Fruit fly (Drosophila melanogaster) whole organism, embryonic: ENCODE results near the gene CG3434.

Experiments
- Aef1 ChIP-seq: fragments of 200-800 bp; sonication (Bioruptor generic); IDR thresholded peaks from 3 replicates; pipeline ENCODE4 v1.3.6; 2022; ENCODE audit warnings: missing biosample characterization, missing genetic modification characterization
- Atf6 ChIP-seq: fragments of 200-800 bp; sonication (Bioruptor generic); IDR thresholded peaks from 2 replicates; pipeline ENCODE4 v1.3.6; 2022; ENCODE audit warnings: missing biosample characterization, missing genetic modification characterization
- Bteb2 ChIP-seq: fragments of 200-800 bp; sonication (Bioruptor generic); optimal IDR thresholded peaks from 2 replicates; lab custom pipeline; 2016; ENCODE audit warnings: missing biosample characterization, missing genetic modification characterization
- CG10274 ChIP-seq: fragments of 200-800 bp; sonication (Bioruptor generic); optimal IDR thresholded peaks from 3 replicates; lab custom pipeline; 2017; ENCODE audit warnings: missing biosample characterization, mild to moderate bottlenecking, missing genetic modification characterization
- CG10321 ChIP-seq: fragments of 200-800 bp; sonication (Bioruptor generic); IDR thresholded peaks from 2 replicates; pipeline ENCODE4 v1.3.6; 2022; ENCODE audit warnings: missing biosample characterization, missing genetic modification characterization
- CG10366 ChIP-seq: fragments of 200-800 bp; sonication (Bioruptor generic); IDR thresholded peaks from 2 replicates; pipeline ENCODE4 v1.3.6; 2022; ENCODE audit warnings: missing biosample characterization, missing genetic modification characterization
- CG10462 ChIP-seq: fragments of 200-800 bp; sonication (Bioruptor generic); optimal IDR thresholded peaks from 2 replicates; lab custom pipeline; 2016; ENCODE audit warnings: missing biosample characterization, missing genetic modification characterization
- CG10959 ChIP-seq: fragments of 200-800 bp; sonication (Bioruptor generic); IDR thresholded peaks from 2 replicates; pipeline ENCODE4 v1.3.6; 2022; ENCODE audit warnings: missing biosample characterization, missing genetic modification characterization
- CG11093 ChIP-seq: fragments of 200-800 bp; sonication (Bioruptor generic); IDR thresholded peaks from 3 replicates; pipeline ENCODE4 v1.3.6; 2022; ENCODE audit warnings: missing biosample characterization, missing genetic modification characterization
- CG11504 ChIP-seq: fragments of 200-800 bp; sonication (Bioruptor generic); optimal IDR thresholded peaks from 3 replicates; lab custom pipeline; 2019; ENCODE audit warnings: missing biosample characterization, mild to moderate bottlenecking, missing genetic modification characterization, moderate library complexity
- CG11696 ChIP-seq: fragments of 200-800 bp; sonication (Bioruptor generic); IDR thresholded peaks from 2 replicates; pipeline ENCODE4 v1.3.6; 2022; ENCODE audit warnings: missing biosample characterization, missing genetic modification characterization
- CG12071 ChIP-seq: fragments of 200-800 bp; sonication (Bioruptor generic); optimal IDR thresholded peaks from 3 replicates; lab custom pipeline; 2018; ENCODE audit warnings: missing biosample characterization, mild to moderate bottlenecking, missing genetic modification characterization
- CG12104 ChIP-seq: fragments of 200-800 bp; sonication (Bioruptor generic); optimal IDR thresholded peaks from 3 replicates; lab custom pipeline; 2016; ENCODE audit warnings: missing biosample characterization, missing genetic modification characterization
- CG12942 ChIP-seq: fragments of 200-800 bp; sonication (Bioruptor generic); optimal IDR thresholded peaks from 3 replicates; lab custom pipeline; 2016; ENCODE audit warnings: missing biosample characterization, missing genetic modification characterization
- CG16815 ChIP-seq: fragments of 200-800 bp; sonication (Bioruptor generic); optimal IDR thresholded peaks from 3 replicates; lab custom pipeline; 2017; ENCODE audit warnings: missing biosample characterization, mild to moderate bottlenecking, missing genetic modification characterization
- CG17912 ChIP-seq: fragments of 200-800 bp; sonication (Bioruptor generic); optimal IDR thresholded peaks from 2 replicates; lab custom pipeline; 2018; ENCODE audit warnings: missing biosample characterization, mild to moderate bottlenecking, missing genetic modification characterization
- CG4707 ChIP-seq: fragments of 200-800 bp; sonication (Bioruptor generic); optimal IDR thresholded peaks from 2 replicates; lab custom pipeline; 2018; ENCODE audit warnings: missing biosample characterization, mild to moderate bottlenecking, missing genetic modification characterization, moderate library complexity
- CG8359 ChIP-seq: fragments of 200-800 bp; sonication (Bioruptor generic); optimal IDR thresholded peaks from 2 replicates; lab custom pipeline; 2017; ENCODE audit warnings: missing biosample characterization, mild to moderate bottlenecking, missing genetic modification characterization, borderline replicate concordance
- CG9215 ChIP-seq: fragments of 200-800 bp; sonication (Bioruptor generic); IDR thresholded peaks from 2 replicates; pipeline ENCODE4 v1.3.6; 2022; ENCODE audit warnings: missing biosample characterization, missing genetic modification characterization
- CG9817 ChIP-seq: fragments of 200-800 bp; sonication (Bioruptor generic); optimal IDR thresholded peaks from 2 replicates; lab custom pipeline; 2018; ENCODE audit warnings: missing biosample characterization, mild to moderate bottlenecking, missing genetic modification characterization, moderate library complexity
- CG9876 ChIP-seq: fragments of 200-800 bp; sonication (Bioruptor generic); optimal IDR thresholded peaks from 2 replicates; lab custom pipeline; 2016; ENCODE audit warnings: missing biosample characterization, missing genetic modification characterization
- Chrac-16 ChIP-seq: fragments of 200-800 bp; sonication (Bioruptor generic); optimal IDR thresholded peaks from 3 replicates; lab custom pipeline; 2016; ENCODE audit warnings: missing biosample characterization, missing genetic modification characterization
- Doc3 ChIP-seq: fragments of 200-800 bp; sonication (Bioruptor generic); IDR thresholded peaks from 3 replicates; pipeline ENCODE4 v1.3.6; 2022; ENCODE audit warnings: missing biosample characterization, missing genetic modification characterization; ENCODE audit not compliant: partially characterized antibody
- Eip74EF ChIP-seq, 2 experiments: fragments of 200-800 bp in 1 of 2; fragments of >200 bp in 1 of 2; sonication (Bioruptor generic) in 1 of 2; optimal IDR thresholded peaks; 2 replicates each; lab custom pipeline; 2017 to 2019; ENCODE audit warnings: missing biosample characterization in 2 of 2, missing genetic modification characterization in 2 of 2, mild to moderate bottlenecking in 1 of 2, moderate library complexity in 1 of 2
- HHEX ChIP-seq: fragments of 200-800 bp; sonication (Bioruptor generic); optimal IDR thresholded peaks from 3 replicates; lab custom pipeline; 2017; ENCODE audit warnings: missing biosample characterization, mild to moderate bottlenecking, missing genetic modification characterization, missing genetic modification reagents
- HLH4C ChIP-seq: fragments of 200-800 bp; sonication (Bioruptor generic); IDR thresholded peaks from 3 replicates; pipeline ENCODE4 v1.3.6; 2022; ENCODE audit warnings: missing biosample characterization, missing genetic modification characterization; ENCODE audit not compliant: partially characterized antibody
- Hr39 ChIP-seq: fragments of >200 bp; optimal IDR thresholded peaks from 2 replicates; lab custom pipeline; 2017
- Jarid2 ChIP-seq: fragments of 200-800 bp; sonication (Bioruptor generic); optimal IDR thresholded peaks from 3 replicates; lab custom pipeline; 2017; ENCODE audit warnings: mild to moderate bottlenecking, missing biosample characterization, missing genetic modification reagents, missing genetic modification characterization
- Lpt ChIP-seq: fragments of >200 bp; optimal IDR thresholded peaks from 2 replicates; lab custom pipeline; 2018; ENCODE audit warnings: missing biosample characterization, missing genetic modification characterization
- Mrtf ChIP-seq: fragments of 200-800 bp; sonication (Bioruptor generic); IDR thresholded peaks from 3 replicates; pipeline ENCODE4 v1.3.6; 2022; ENCODE audit warnings: missing biosample characterization, missing genetic modification characterization
- Sin3A ChIP-seq: fragments of >200 bp; optimal IDR thresholded peaks from 2 replicates; lab custom pipeline; 2018
- Vsx1 ChIP-seq: fragments of 200-800 bp; sonication (Bioruptor generic); optimal IDR thresholded peaks from 2 replicates; lab custom pipeline; 2017; ENCODE audit warnings: missing biosample characterization, mild to moderate bottlenecking, missing genetic modification characterization, missing genetic modification reagents
- Xbp1 ChIP-seq: fragments of 200-800 bp; sonication (Bioruptor generic); optimal IDR thresholded peaks from 3 replicates; lab custom pipeline; 2016; ENCODE audit warnings: missing biosample characterization, mild to moderate bottlenecking, missing genetic modification characterization
- YL-1 ChIP-seq: fragments of 200-800 bp; sonication (Bioruptor generic); optimal IDR thresholded peaks from 3 replicates; lab custom pipeline; 2017; ENCODE audit warnings: missing biosample characterization, mild to moderate bottlenecking, missing genetic modification characterization
- ash1 ChIP-seq: fragments of 200-800 bp; sonication (Bioruptor generic); optimal IDR thresholded peaks from 2 replicates; lab custom pipeline; 2018; ENCODE audit warnings: missing biosample characterization, mild to moderate bottlenecking, missing genetic modification characterization
- bab2 ChIP-seq: fragments of 200-800 bp; sonication (Bioruptor generic); optimal IDR thresholded peaks from 2 replicates; lab custom pipeline; 2016; ENCODE audit warnings: missing biosample characterization, missing genetic modification characterization
- br ChIP-seq: fragments of >200 bp; optimal IDR thresholded peaks from 2 replicates; lab custom pipeline; 2017
- chm ChIP-seq: fragments of 200-800 bp; sonication (Bioruptor generic); IDR thresholded peaks from 2 replicates; pipeline ENCODE4 v1.3.6; 2022; ENCODE audit warnings: missing biosample characterization, missing genetic modification characterization
- croc ChIP-seq: fragments of 200-800 bp; sonication (Bioruptor generic); conservative IDR thresholded peaks from 3 replicates; pipeline ENCODE4 v1.3.6; 2022; ENCODE audit warnings: missing biosample characterization, missing genetic modification characterization
- emc ChIP-seq: fragments of 200-800 bp; sonication (Bioruptor generic); optimal IDR thresholded peaks from 2 replicates; lab custom pipeline; 2016; ENCODE audit warnings: missing biosample characterization, missing genetic modification characterization
- eyg ChIP-seq: fragments of 200-800 bp; sonication (Bioruptor generic); optimal IDR thresholded peaks from 3 replicates; lab custom pipeline; 2016; ENCODE audit warnings: missing biosample characterization, missing genetic modification characterization
- fru ChIP-seq: fragments of >200 bp; optimal IDR thresholded peaks from 2 replicates; lab custom pipeline; 2017
- hkb ChIP-seq, 2 experiments: fragments of 200-800 bp in 1 of 2; fragments of >200 bp in 1 of 2; sonication (Bioruptor generic) in 1 of 2; IDR thresholded peaks in 1 of 2; optimal IDR thresholded peaks in 1 of 2; 2 replicates each; pipeline versions ENCODE4 v1.3.6 to Lab custom; 2017 to 2022; ENCODE audit warnings: missing biosample characterization in 1 of 2, missing genetic modification characterization in 1 of 2
- klu ChIP-seq: fragments of 200-800 bp; sonication (Bioruptor generic); IDR thresholded peaks from 2 replicates; pipeline ENCODE4 v1.3.6; 2022; ENCODE audit warnings: missing biosample characterization, missing genetic modification characterization
- lbe ChIP-seq: fragments of 200-800 bp; sonication (Bioruptor generic); optimal IDR thresholded peaks from 2 replicates; lab custom pipeline; 2016; ENCODE audit warnings: missing biosample characterization, mild to moderate bottlenecking, missing genetic modification characterization
- pfk ChIP-seq: fragments of 200-800 bp; sonication (Bioruptor generic); optimal IDR thresholded peaks from 2 replicates; lab custom pipeline; 2018; ENCODE audit warnings: missing biosample characterization, mild to moderate bottlenecking, missing genetic modification characterization, moderate library complexity
- pita ChIP-seq: fragments of 200-800 bp; sonication (Bioruptor generic); optimal IDR thresholded peaks from 2 replicates; lab custom pipeline; 2017; ENCODE audit warnings: missing biosample characterization, mild to moderate bottlenecking, missing genetic modification characterization
- pum ChIP-seq: fragments of 200-800 bp; sonication (Bioruptor generic); optimal IDR thresholded peaks from 2 replicates; lab custom pipeline; 2016; ENCODE audit warnings: missing biosample characterization, missing genetic modification characterization
- sr ChIP-seq: fragments of 200-800 bp; sonication (Bioruptor generic); IDR thresholded peaks from 3 replicates; pipeline ENCODE4 v1.3.6; 2022; ENCODE audit warnings: missing biosample characterization, missing genetic modification characterization
- stc ChIP-seq: fragments of 200-800 bp; sonication (Bioruptor generic); IDR thresholded peaks from 2 replicates; pipeline ENCODE4 v1.3.6; 2022; ENCODE audit warnings: missing biosample characterization, missing genetic modification characterization
- toy ChIP-seq: fragments of 200-800 bp; sonication (Bioruptor generic); IDR thresholded peaks from 2 replicates; pipeline ENCODE4 v1.3.6; 2022; ENCODE audit warnings: missing biosample characterization, missing genetic modification characterization
- vnd ChIP-seq: fragments of 200-800 bp; sonication (Bioruptor generic); IDR thresholded peaks from 3 replicates; pipeline ENCODE4 v1.3.6; 2022; ENCODE audit warnings: missing biosample characterization, missing genetic modification characterization; ENCODE audit not compliant: partially characterized antibody

The CG3434 gene

DNA sequence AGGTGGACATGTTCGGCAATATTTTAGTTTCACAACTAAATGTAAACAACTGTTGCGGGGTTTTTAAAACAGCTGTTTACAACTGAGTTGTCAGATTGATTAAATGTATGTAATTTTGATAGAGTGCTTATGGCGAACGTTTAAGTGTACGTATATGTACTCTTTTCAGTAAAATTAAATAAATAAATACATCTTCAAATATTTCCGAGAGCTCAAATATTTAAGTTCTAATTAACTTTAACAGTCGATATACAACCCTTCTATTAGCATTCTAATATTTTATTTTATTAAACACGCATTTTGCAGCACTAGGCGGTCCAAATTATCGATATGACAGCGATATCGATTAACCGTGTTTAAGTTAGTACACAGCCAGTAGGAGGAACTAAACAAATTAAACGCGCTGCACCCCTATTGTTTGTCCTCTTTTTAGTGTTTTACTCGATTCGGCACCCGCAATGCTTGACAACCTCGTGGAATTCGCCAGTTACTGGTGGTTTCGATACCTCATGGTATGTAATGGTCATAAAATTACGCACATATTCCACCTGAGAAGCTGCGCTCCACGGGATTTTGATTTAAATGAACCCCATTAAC, 9.0 kb downstream of the CG3434 start, which contains the start of the genes CG3448 and ghi (continued):
- TF ChIP-seq sr (no peak), pum (GFP tag; lab: Kevin White, UChicago) (peak; percentile 11), pfk (no peak), eyg (GFP tag; lab: Kevin White, UChicago) (no peak), Bteb2 (GFP tag; lab: Kevin White, UChicago) (no peak), ash1 (no peak), klu (GFP tag; lab: Robert Waterston, UW) (no peak), CG10462 (GFP tag; lab: Kevin White, UChicago) (no peak), emc (GFP tag; lab: Kevin White, UChicago) (no peak), CG10959 (GFP tag; lab: Robert Waterston, UW) (no peak), CG4707 (no peak), Xbp1 (GFP tag; lab: Kevin White, UChicago) (peak; percentile 42), CG10321 (GFP tag; lab: Robert Waterston, UW) (no peak), Chrac-16 (GFP tag; lab: Kevin White, UChicago) (no peak), YL-1 (GFP tag; lab: Kevin White, UChicago) (peak; percentile 63), CG11504 (tag; lab: Kevin White, UChicago) (peak; percentile 71), toy (GFP tag; lab: Robert Waterston, UW) (no peak), lbe (GFP tag; lab: Kevin White, UChicago) (peak; percentile 79), croc (GFP tag; lab: Robert Waterston, UW) (no peak), CG8359 (GFP tag; lab: Kevin White, UChicago) (no peak), stc (GFP tag; lab: Robert Waterston, UW) (peak; percentile 58), Lpt (GFP tag; lab: Kevin White, UChicago) (no peak), CG11696 (GFP tag; lab: Robert Waterston, UW) (no peak), fru (lab: Kevin White, UChicago) (no peak), Hr39 (no peak), CG10366 (GFP tag; lab: Robert Waterston, UW) (no peak), CG12104 (GFP tag; lab: Kevin White, UChicago) (peak; percentile 45), HLH4C (GFP tag; lab: Robert Waterston, UW) (peak; percentile 84), Vsx1 (GFP tag; lab: Kevin White, UChicago) (peak; percentile 87), Sin3A (lab: Kevin White, UChicago) (no peak), br (lab: Kevin White, UChicago) (no peak), CG12071 (no peak), CG17912 (peak; percentile 6), Atf6 (GFP tag; lab: Robert Waterston, UW) (no peak), chm (GFP tag; lab: Robert Waterston, UW) (0 out of 2 replicates have a peak, but pooled peaks have one; percentile 30), CG9215 (GFP tag; lab: Robert Waterston, UW) (peak; percentile 68), CG9876 (GFP tag; lab: Kevin White, UChicago) (no peak), Eip74EF (GFP tag; optimal IDR thresholded peaks at IDR 0.05; lab: Kevin White, UChicago) (peak; percentile 1 to 54), Jarid2 (GFP tag; lab: Kevin White, UChicago) (no peak), Doc3 (peak; percentile 65; the same call in 2 of the 3 replicates), Aef1 (peak; percentile 58), hkb (optimal IDR thresholded peaks at IDR 0.05; lab: Kevin White, UChicago) (no peak), hkb (GFP tag; IDR thresholded peaks at IDR 0.05; lab: Robert Waterston, UW) (peak; percentile 58), vnd (GFP tag; lab: Robert Waterston, UW) (peak; percentile 54), pita (GFP tag; lab: Kevin White, UChicago) (no peak), CG10274 (GFP tag; lab: Kevin White, UChicago) (no peak), CG9817 (tag; lab: Kevin White, UChicago) (peak; percentile 73), bab2 (GFP tag; lab: Kevin White, UChicago) (peak; percentile 8), Mrtf (GFP tag; lab: Robert Waterston, UW) (no peak), CG11093 (no peak), CG16815 (GFP tag; lab: Kevin White, UChicago) (no peak), CG12942 (no peak), HHEX (GFP tag; lab: Kevin White, UChicago) (peak; percentile 64)
